Worm (Caenorhabditis elegans) whole organism, L3 larva: ENCODE measurements around the gene F55C12.19.
"Not testable (repeated sequence)": the region's sequence is repeated elsewhere in the genome, so short reads cannot be mapped to it uniquely, and the experiment has no call there.

Experiments used
- ZK546.5 ChIP-seq: sonication (generic microtip); optimal IDR thresholded peaks from 2 replicates; lab custom pipeline; 2017; ENCODE audit warnings: missing biosample characterization, missing genetic modification characterization
- aly-2 ChIP-seq: fragments of 150-350 bp; optimal IDR thresholded peaks from 2 replicates; lab custom pipeline; 2014; ENCODE audit warnings: missing biosample characterization, missing genetic modification characterization
- ama-1 ChIP-seq: fragments of 150-350 bp; optimal IDR thresholded peaks from 2 replicates; lab custom pipeline; 2018
- ceh-16 ChIP-seq: sonication (generic microtip); optimal IDR thresholded peaks from 2 replicates; lab custom pipeline; 2017; ENCODE audit warnings: missing biosample characterization, missing genetic modification characterization
- ceh-28 ChIP-seq: fragments of 150-350 bp; optimal IDR thresholded peaks from 2 replicates; lab custom pipeline; 2014; ENCODE audit warnings: missing biosample characterization, missing genetic modification reagents, missing genetic modification characterization
- ceh-82 ChIP-seq: fragments of 150-350 bp; optimal IDR thresholded peaks from 2 replicates; lab custom pipeline; 2014; ENCODE audit warnings: missing biosample characterization, missing genetic modification characterization
- ceh-9 ChIP-seq: sonication (generic microtip); optimal IDR thresholded peaks from 2 replicates; lab custom pipeline; 2018; ENCODE audit warnings: missing biosample characterization, missing genetic modification characterization
- daf-12 ChIP-seq: fragments of 150-350 bp; optimal IDR thresholded peaks from 2 replicates; lab custom pipeline; 2014; ENCODE audit warnings: missing biosample characterization, missing genetic modification reagents, missing genetic modification characterization
- egl-5 ChIP-seq: fragments of 150-350 bp; optimal IDR thresholded peaks from 2 replicates; lab custom pipeline; 2017; ENCODE audit warnings: missing biosample characterization, missing genetic modification reagents, missing genetic modification characterization, inconsistent platforms
- elt-1 ChIP-seq: fragments of 150-350 bp; optimal IDR thresholded peaks from 2 replicates; lab custom pipeline; 2014; ENCODE audit warnings: missing biosample characterization, missing genetic modification characterization
- elt-2 ChIP-seq: sonication (generic microtip); optimal IDR thresholded peaks from 2 replicates; lab custom pipeline; 2016; ENCODE audit warnings: missing genetic modification reagents, mild to moderate bottlenecking, missing genetic modification characterization, missing compliant biosample characterization
- elt-3 ChIP-seq, 3 experiments: fragments of 150-350 bp in 1 of 3; sonication (generic microtip) in 2 of 3; optimal IDR thresholded peaks; 2 replicates in 2 of 3; 4 replicates in 1 of 3; lab custom pipeline; 2014 to 2017; ENCODE audit warnings: missing biosample characterization in 3 of 3, missing genetic modification characterization in 3 of 3
- eor-1 ChIP-seq, 2 experiments: fragments of 150-350 bp; optimal IDR thresholded peaks; 2 replicates each; lab custom pipeline; 2014 to 2018; ENCODE audit warnings: missing biosample characterization in 2 of 2, missing genetic modification characterization in 2 of 2
- fkh-10 ChIP-seq: sonication (generic microtip); optimal IDR thresholded peaks from 2 replicates; lab custom pipeline; 2017; ENCODE audit warnings: missing biosample characterization, missing genetic modification reagents, missing genetic modification characterization
- fkh-2 ChIP-seq: fragments of 150-350 bp; optimal IDR thresholded peaks from 2 replicates; lab custom pipeline; 2014; ENCODE audit warnings: missing biosample characterization, missing genetic modification reagents, missing genetic modification characterization
- fos-1 ChIP-seq: fragments of 150-350 bp; optimal IDR thresholded peaks from 2 replicates; lab custom pipeline; 2014; ENCODE audit warnings: missing biosample characterization, missing genetic modification characterization
- hmg-11 ChIP-seq: sonication (generic microtip); optimal IDR thresholded peaks from 2 replicates; lab custom pipeline; 2016; ENCODE audit warnings: missing genetic modification characterization, missing compliant biosample characterization
- lin-15B ChIP-seq: fragments of 150-350 bp; optimal IDR thresholded peaks from 2 replicates; lab custom pipeline; 2014; ENCODE audit warnings: missing biosample characterization, missing genetic modification characterization
- lin-39 ChIP-seq: fragments of 150-350 bp; optimal IDR thresholded peaks from 2 replicates; lab custom pipeline; 2018; ENCODE audit warnings: missing biosample characterization, missing genetic modification reagents, missing genetic modification characterization
- mml-1 ChIP-seq: fragments of 150-350 bp; sonication (generic microtip); optimal IDR thresholded peaks from 3 replicates; lab custom pipeline; 2014; ENCODE audit warnings: missing biosample characterization, missing genetic modification characterization
- nfya-1 ChIP-seq: sonication (generic microtip); optimal IDR thresholded peaks from 2 replicates; lab custom pipeline; 2017; ENCODE audit warnings: missing genetic modification characterization, mild to moderate bottlenecking, missing compliant biosample characterization, antibody characterized with exemption, moderate library complexity; ENCODE audit not compliant: insufficient read depth
- nhr-23 ChIP-seq: fragments of 150-350 bp; optimal IDR thresholded peaks from 2 replicates; lab custom pipeline; 2014; ENCODE audit warnings: missing biosample characterization, missing genetic modification reagents, missing genetic modification characterization
- nhr-25 ChIP-seq: sonication (generic microtip); optimal IDR thresholded peaks from 2 replicates; lab custom pipeline; 2017; ENCODE audit warnings: missing biosample characterization, missing genetic modification characterization
- nhr-28 ChIP-seq: fragments of 150-350 bp; optimal IDR thresholded peaks from 2 replicates; lab custom pipeline; 2014; ENCODE audit warnings: missing biosample characterization, missing genetic modification characterization
- nhr-67 ChIP-seq: fragments of 150-350 bp; optimal IDR thresholded peaks from 2 replicates; lab custom pipeline; 2014; ENCODE audit warnings: missing biosample characterization, missing genetic modification characterization
- nhr-76 ChIP-seq: fragments of 150-350 bp; sonication (generic microtip); optimal IDR thresholded peaks from 5 replicates; lab custom pipeline; 2014; ENCODE audit warnings: missing biosample characterization, missing genetic modification characterization
- nhr-77 ChIP-seq: fragments of 150-350 bp; optimal IDR thresholded peaks from 2 replicates; lab custom pipeline; 2014; ENCODE audit warnings: missing biosample characterization, missing genetic modification characterization
- pha-4 ChIP-seq: fragments of 150-350 bp; optimal IDR thresholded peaks from 2 replicates; lab custom pipeline; 2014; ENCODE audit warnings: missing biosample characterization, missing genetic modification reagents, missing genetic modification characterization
- pqm-1 ChIP-seq: fragments of 150-350 bp; optimal IDR thresholded peaks from 2 replicates; lab custom pipeline; 2017; ENCODE audit warnings: missing biosample characterization, missing genetic modification characterization, inconsistent platforms
- skn-1 ChIP-seq: fragments of 150-350 bp; optimal IDR thresholded peaks from 2 replicates; lab custom pipeline; 2014; ENCODE audit warnings: missing biosample characterization, missing genetic modification characterization
- snpc-4 ChIP-seq: fragments of 150-350 bp; optimal IDR thresholded peaks from 2 replicates; lab custom pipeline; 2014; ENCODE audit warnings: missing biosample characterization, missing genetic modification characterization
- tbx-2 ChIP-seq: sonication (generic microtip); optimal IDR thresholded peaks from 2 replicates; lab custom pipeline; 2016; ENCODE audit warnings: mild to moderate bottlenecking, missing genetic modification characterization, missing compliant biosample characterization
- unc-39 ChIP-seq: sonication (generic microtip); optimal IDR thresholded peaks from 4 replicates; lab custom pipeline; 2017; ENCODE audit warnings: missing biosample characterization, missing genetic modification characterization
- unc-62 ChIP-seq: fragments of 150-350 bp; sonication (generic microtip); optimal IDR thresholded peaks from 4 replicates; lab custom pipeline; 2014; ENCODE audit warnings: missing biosample characterization, missing genetic modification reagents, missing genetic modification characterization
- zag-1 ChIP-seq: fragments of 150-350 bp; optimal IDR thresholded peaks from 2 replicates; lab custom pipeline; 2014; ENCODE audit warnings: missing biosample characterization, missing genetic modification characterization

F55C12.19 gene

ce11 chrII:5873564-5874070 is 7.7 kb downstream of the F55C12.19 start, which contains the start of gene tex-2:
Gene tex-2, minus strand, starts transcription at chrII:5873614.
- TF ChIP-seq elt-2 (tag; lab: Kevin White, UChicago) (peak; percentile 93), lin-15B (tag; lab: Kevin White, UChicago) (peak; percentile 47), pqm-1 (tag; lab: Kevin White, UChicago) (peak; percentile 34), pha-4 (tag; lab: Kevin White, UChicago) (peak; percentile 35), ZK546.5 (tag; lab: Kevin White, UChicago) (no peak), snpc-4 (tag; lab: Kevin White, UChicago) (no peak), lin-39 (tag; lab: Kevin White, UChicago) (peak; percentile 46), ama-1 (peak; percentile 40), nfya-1 (tag; lab: Kevin White, UChicago) (peak; percentile 28), tbx-2 (tag; lab: Kevin White, UChicago) (no peak), zag-1 (tag; lab: Kevin White, UChicago) (no peak)

- no peak for TF ChIP-seq nhr-76
- peak; percentile 88 for TF ChIP-seq pha-4 (tag; lab: Kevin White, UChicago)
- TF ChIP-seq nhr-23 (tag; lab: Kevin White, UChicago): peak; percentile 34
- TF ChIP-seq nfya-1 (tag; lab: Kevin White, UChicago): no peak
- TF ChIP-seq hmg-11: no peak
- TF ChIP-seq nhr-28 (tag; lab: Kevin White, UChicago): no peak
Observed at ce11 chrII:5874130-5874529, 8.2 kb downstream of the F55C12.19 start.

ce11 chrII:5876053-5876452 is 10.1 kb downstream of the F55C12.19 start, which contains the start of gene F55C12.6:
Gene F55C12.6, minus strand, starts transcription at chrII:5876153.
- TF ChIP-seq unc-62 (GFP tag; lab: Kevin White, UChicago) (no peak), unc-39 (tag; lab: Kevin White, UChicago) (no peak), ZK546.5 (tag; lab: Kevin White, UChicago) (no peak), ceh-82 (tag; lab: Kevin White, UChicago) (no peak)
- TF ChIP-seq, all 47 proteins: peak for 0

ce11 chrII:5876511-5876910 is 10.6 kb downstream of the F55C12.19 start, which contains the start of gene F55C12.2:
Gene F55C12.2, plus strand, starts transcription at chrII:5876811.
- not testable (repeated sequence) for TF ChIP-seq nhr-67 (tag; lab: Kevin White, UChicago); ceh-28; skn-1 (tag; lab: Kevin White, UChicago)

ce11 chrII:5880677-5881076 is 14.7 kb downstream of the F55C12.19 start:
- TF ChIP-seq ceh-28 (no peak), aly-2 (tag; lab: Kevin White, UChicago) (no peak), fkh-10 (GFP tag; lab: Kevin White, UChicago) (no peak), nhr-23 (tag; lab: Kevin White, UChicago) (peak; percentile 19), ceh-9 (tag; lab: Kevin White, UChicago) (no peak), mml-1 (tag; lab: Kevin White, UChicago) (no peak), nhr-25 (tag; lab: Kevin White, UChicago) (peak; percentile 90), elt-3 (tag; optimal IDR thresholded peaks at IDR 0.05; lab: Kevin White, UChicago) (no peak), daf-12 (tag; lab: Kevin White, UChicago) (no peak), fos-1 (tag; lab: Kevin White, UChicago) (no peak), nhr-77 (tag; lab: Kevin White, UChicago) (no peak)

ce11 chrII:5884252-5884651 is 18.3 kb downstream of the F55C12.19 start, which contains the start of gene rfip-1:
Gene rfip-1, plus strand, starts transcription at chrII:5884552.
- TF ChIP-seq egl-5: no peak
- no peak for TF ChIP-seq ceh-82 (tag; lab: Kevin White, UChicago)
- no peak for TF ChIP-seq zag-1 (tag; lab: Kevin White, UChicago)
- no peak for TF ChIP-seq unc-39 (tag; lab: Kevin White, UChicago)
- TF ChIP-seq tbx-2 (tag; lab: Kevin White, UChicago): no peak
- no peak for TF ChIP-seq elt-1 (tag; lab: Kevin White, UChicago)
- TF ChIP-seq elt-3 (tag; optimal IDR thresholded peaks at IDR 0.05; lab: Kevin White, UChicago): no peak
- TF ChIP-seq skn-1 (tag; lab: Kevin White, UChicago): no peak
- TF ChIP-seq ceh-28: no peak
- no peak for TF ChIP-seq pqm-1 (tag; lab: Kevin White, UChicago)
- TF ChIP-seq hmg-11: no peak
- no peak for TF ChIP-seq pha-4 (tag; lab: Kevin White, UChicago)
- no peak for TF ChIP-seq lin-39 (tag; lab: Kevin White, UChicago)
- TF ChIP-seq ceh-16 (tag; lab: Kevin White, UChicago): no peak
- TF ChIP-seq ceh-9 (tag; lab: Kevin White, UChicago): no peak
- TF ChIP-seq fkh-2 (tag; lab: Kevin White, UChicago): no peak
- TF ChIP-seq eor-1 (tag; optimal IDR thresholded peaks at IDR 0.05; lab: Kevin White, UChicago): no peak
